Fruit fly (Drosophila melanogaster): Measurements from ENCODE around the gene Adhr.

Gene Adhr

DNA sequence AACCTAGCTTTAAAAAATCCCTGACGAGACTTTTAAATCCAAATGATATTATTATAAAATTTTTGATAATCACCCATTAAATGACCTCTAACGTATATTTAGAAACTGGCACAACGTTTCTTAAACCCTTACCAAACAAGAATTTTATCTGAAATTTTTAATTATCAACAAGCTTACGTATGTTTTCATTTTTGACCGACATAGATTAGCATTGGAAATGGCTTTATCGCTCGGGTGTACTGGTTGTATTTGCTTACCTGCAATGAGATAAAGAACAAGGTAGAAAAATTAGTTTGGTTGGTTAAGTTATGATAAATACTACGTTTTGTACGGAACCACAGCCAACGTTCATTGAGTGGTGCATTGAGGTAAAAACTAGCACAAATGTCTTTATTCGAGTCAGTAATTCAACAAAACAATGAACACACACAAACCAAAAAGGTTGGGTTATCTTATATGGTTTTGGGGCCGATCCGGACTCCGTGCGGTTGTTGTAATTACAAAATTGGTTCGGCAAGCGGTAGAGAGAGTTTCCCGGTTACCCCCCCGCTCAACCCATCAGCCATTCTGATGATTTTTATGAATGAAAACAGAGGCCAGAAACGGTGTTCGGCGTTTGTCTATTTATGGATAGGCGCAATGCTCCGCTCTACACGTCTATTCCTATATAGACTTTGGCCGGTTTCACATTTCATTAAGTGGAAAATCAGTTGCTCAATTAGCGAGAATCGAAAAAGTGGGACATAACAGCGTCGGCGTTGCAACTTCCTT lies 40.9 kb downstream of the Adhr start:
- no peak for TF ChIP-seq psq (optimal IDR thresholded peaks at IDR 0.05)
- TF ChIP-seq ttk (optimal IDR thresholded peaks at IDR 0.05), result no peak
- TF ChIP-seq Myc (optimal IDR thresholded peaks at IDR 0.05), result no peak
- no peak for TF ChIP-seq insv (optimal IDR thresholded peaks at IDR 0.05)
- TF ChIP-seq Sin3A (optimal IDR thresholded peaks at IDR 0.05), result no peak
- no peak for TF ChIP-seq h (optimal IDR thresholded peaks at IDR 0.05)

DNA sequence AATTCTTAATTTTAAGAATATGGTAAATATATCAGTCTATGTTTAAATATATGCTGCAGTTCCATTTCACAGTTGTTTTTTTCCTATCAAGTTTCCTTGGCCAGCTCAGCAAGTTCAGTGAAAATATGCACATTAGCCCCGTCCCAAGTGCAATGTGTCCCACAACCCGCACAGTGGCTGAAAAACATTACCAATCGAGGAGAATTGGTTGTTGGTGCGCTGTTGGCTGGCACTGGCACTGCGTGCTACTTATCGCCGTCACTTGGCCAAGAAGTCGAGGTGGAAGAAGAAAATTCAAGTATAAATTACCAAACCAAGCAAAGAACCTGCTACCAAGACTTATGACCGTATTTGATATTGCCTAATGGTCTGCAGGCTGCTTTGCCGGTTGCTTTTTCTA lies 43.5 kb downstream of the Adhr start:
- TF ChIP-seq insv (optimal IDR thresholded peaks at IDR 0.05), result no peak
- no peak for TF ChIP-seq ttk (optimal IDR thresholded peaks at IDR 0.05)
- no peak for TF ChIP-seq Myc (optimal IDR thresholded peaks at IDR 0.05)
- TF ChIP-seq psq (optimal IDR thresholded peaks at IDR 0.05), result no peak
- TF ChIP-seq h (optimal IDR thresholded peaks at IDR 0.05), result no peak
- TF ChIP-seq Sin3A (optimal IDR thresholded peaks at IDR 0.05), result no peak

DNA sequence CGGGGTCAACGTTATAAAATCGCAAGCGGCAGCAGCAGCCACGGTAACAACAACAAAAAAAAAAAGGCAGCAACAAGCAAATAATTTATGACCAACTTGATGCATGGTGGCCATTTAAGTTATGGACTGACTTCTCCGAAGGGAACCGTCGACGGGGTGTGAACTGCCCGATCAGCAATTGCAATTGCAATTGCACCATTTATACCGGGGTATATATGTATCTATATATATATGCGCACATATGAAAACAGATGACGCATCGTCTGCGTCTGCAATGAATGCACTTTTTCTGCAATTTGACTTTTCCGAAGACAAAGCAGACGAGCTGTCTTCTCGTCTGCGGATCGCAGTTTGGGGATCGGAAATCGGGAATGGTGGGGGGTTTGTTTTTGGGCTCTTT lies 47.8 kb downstream of the Adhr start:
- TF ChIP-seq h (optimal IDR thresholded peaks at IDR 0.05), result no peak
- no peak for TF ChIP-seq ttk (optimal IDR thresholded peaks at IDR 0.05)
- no peak for TF ChIP-seq insv (optimal IDR thresholded peaks at IDR 0.05)
- no peak for TF ChIP-seq Sin3A (optimal IDR thresholded peaks at IDR 0.05)
- no peak for TF ChIP-seq psq (optimal IDR thresholded peaks at IDR 0.05)
- no peak for TF ChIP-seq Myc (optimal IDR thresholded peaks at IDR 0.05)

DNA sequence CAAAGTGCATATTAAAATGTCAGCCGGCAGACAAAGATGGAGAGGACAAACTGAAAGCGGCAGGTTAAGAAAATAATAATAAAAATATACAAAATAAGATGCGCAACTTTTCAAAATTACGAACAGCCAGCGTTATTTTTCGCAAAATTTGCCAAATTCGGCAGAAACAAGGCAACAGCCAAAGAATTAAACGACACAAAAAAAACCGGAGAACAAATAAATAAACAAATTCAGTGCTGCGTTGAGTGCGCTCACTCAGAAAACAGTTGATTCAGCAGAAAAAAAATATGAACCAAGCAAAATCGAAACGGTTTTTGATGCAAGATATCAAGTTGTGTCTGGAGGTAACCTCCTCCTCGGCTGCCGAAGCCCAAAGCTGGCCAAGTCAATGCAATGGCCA lies 49.0 kb downstream of the Adhr start:
- TF ChIP-seq psq (optimal IDR thresholded peaks at IDR 0.05) (no peak), insv (optimal IDR thresholded peaks at IDR 0.05) (no peak)

DNA sequence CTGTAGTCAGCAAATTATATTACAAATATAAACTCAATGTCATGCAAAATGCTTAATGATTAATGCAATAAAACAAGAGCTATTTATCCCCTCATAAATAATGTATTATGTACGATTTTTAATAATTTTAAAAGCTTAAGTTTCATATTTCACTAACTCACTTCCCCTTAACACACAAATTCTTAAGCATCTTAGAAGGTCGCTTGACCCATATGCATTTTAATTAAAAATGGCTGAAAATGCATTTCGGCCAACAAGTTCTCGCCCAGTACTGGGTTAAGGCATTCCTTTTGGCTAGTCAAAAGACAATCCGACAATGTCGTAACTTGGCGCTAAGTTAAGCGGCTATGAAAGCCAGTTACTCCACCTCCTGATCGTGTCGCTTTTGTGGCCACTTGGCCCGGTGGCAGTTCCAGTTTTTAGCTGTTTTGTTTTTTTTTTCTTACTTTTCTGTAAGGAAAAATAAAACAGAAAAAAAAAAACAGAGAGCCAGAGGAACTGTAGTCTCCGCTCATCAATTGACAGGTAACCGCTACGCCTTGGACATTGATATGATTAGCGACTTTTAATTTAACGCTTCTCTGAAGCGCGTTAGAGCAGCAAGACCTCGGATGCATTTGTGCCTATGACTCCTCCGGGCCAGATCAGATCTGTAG lies 49.7 kb downstream of the Adhr start:
- no peak for TF ChIP-seq insv (optimal IDR thresholded peaks at IDR 0.05)
- no peak for TF ChIP-seq ttk (optimal IDR thresholded peaks at IDR 0.05)
- no peak for TF ChIP-seq Sin3A (optimal IDR thresholded peaks at IDR 0.05)
- no peak for TF ChIP-seq h (optimal IDR thresholded peaks at IDR 0.05)
- TF ChIP-seq Myc (optimal IDR thresholded peaks at IDR 0.05), result no peak
- TF ChIP-seq psq (optimal IDR thresholded peaks at IDR 0.05), result no peak

DNA sequence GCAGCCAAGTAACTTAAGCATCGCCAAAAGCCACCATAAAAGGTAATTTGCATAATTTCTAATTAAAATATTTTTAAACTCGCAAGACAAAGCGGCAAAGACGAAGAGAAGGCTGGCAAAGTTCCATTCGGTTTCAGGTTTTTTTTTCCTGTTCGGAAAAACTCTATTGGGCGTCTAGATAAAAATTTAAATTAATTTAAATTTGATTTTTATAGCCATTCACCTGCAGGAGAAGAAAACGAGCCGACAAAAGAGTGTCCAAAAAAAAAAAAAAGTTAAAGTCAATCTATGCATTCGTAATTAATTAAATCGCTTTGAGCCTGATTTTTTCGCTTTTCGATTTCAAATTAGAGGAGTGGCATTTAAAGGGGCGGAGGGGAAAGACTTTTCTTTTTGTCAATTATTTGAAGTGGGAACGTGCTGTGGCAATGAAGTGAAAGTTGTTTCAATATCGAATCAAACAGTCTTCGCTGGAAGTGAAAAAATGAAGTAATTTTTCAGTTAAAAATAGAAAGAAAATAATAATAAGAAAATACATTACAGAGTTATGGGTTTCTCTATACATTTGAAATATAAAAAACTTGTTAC lies 53.0 kb downstream of the Adhr start:
- no peak for TF ChIP-seq insv (optimal IDR thresholded peaks at IDR 0.05)
- TF ChIP-seq ttk (optimal IDR thresholded peaks at IDR 0.05), result no peak
- TF ChIP-seq Sin3A (optimal IDR thresholded peaks at IDR 0.05), result no peak
- TF ChIP-seq h (optimal IDR thresholded peaks at IDR 0.05), result no peak
- no peak for TF ChIP-seq Myc (optimal IDR thresholded peaks at IDR 0.05)
- TF ChIP-seq psq (optimal IDR thresholded peaks at IDR 0.05), result no peak
